Fruit fly (Drosophila melanogaster): ENCODE results near the gene CG9154.

CG9154 gene

DNA sequence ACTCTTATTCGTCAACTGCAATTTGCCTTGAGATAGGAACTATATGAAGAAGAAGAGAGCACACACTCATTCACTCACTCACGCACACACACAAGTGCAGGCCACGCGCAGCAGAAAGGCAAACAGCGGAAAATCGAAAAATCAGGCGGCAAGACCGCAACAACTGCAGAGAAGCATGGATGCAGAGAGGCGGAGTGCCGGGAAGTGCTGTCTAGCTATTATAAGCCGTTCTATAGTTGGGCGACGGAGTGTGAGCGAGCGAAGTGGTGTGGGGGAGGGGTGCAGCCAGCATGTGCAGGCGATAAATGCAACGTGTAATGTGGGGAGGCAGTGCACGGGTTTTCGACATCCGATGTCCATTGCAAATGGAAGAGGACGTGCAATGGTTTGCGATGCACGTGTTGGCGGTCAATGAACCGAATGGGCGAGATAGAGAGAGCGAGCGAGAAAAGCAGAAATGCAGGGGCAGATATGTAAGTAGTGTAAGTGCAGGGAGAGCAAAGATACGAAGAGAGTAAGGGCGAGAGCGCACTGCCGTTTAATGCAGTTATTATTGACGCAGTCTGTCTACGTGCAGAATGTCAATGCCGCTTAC is 8.4 kb upstream of the CG9154 start (continued):
- TF ChIP-seq nom (GFP tag; optimal IDR thresholded peaks at IDR 0.05) (peak; percentile 5), CG12659 (GFP tag; optimal IDR thresholded peaks at IDR 0.05) (no peak), CG6689 (GFP tag; IDR thresholded peaks at IDR 0.05) (no peak), Ravus (GFP tag; IDR thresholded peaks at IDR 0.05) (no peak), ro (GFP tag; IDR thresholded peaks at IDR 0.05) (no peak), dmrt99B (tag; optimal IDR thresholded peaks at IDR 0.05) (no peak), CG14710 (tag; optimal IDR thresholded peaks at IDR 0.05) (peak; percentile 27), trem (tag; optimal IDR thresholded peaks at IDR 0.05) (no peak), CG11504 (tag; optimal IDR thresholded peaks at IDR 0.05) (no peak), CG3281 (GFP tag; optimal IDR thresholded peaks at IDR 0.05) (no peak), CG17385 (GFP tag; optimal IDR thresholded peaks at IDR 0.05) (peak; percentile 79), CG3407 (GFP tag; optimal IDR thresholded peaks at IDR 0.05) (no peak), so (GFP tag; IDR thresholded peaks at IDR 0.05) (no peak), CG8089 (GFP tag; optimal IDR thresholded peaks at IDR 0.05) (no peak), gcm2 (GFP tag; optimal IDR thresholded peaks at IDR 0.05) (peak; percentile 25), fru (optimal IDR thresholded peaks at IDR 0.05) (peak; percentile 27), Elba2 (GFP tag; optimal IDR thresholded peaks at IDR 0.05) (peak; percentile 73), CG1832 (GFP tag; optimal IDR thresholded peaks at IDR 0.05) (peak; percentile 41), PHDP (tag; optimal IDR thresholded peaks at IDR 0.05) (no peak), ken (GFP tag; IDR thresholded peaks at IDR 0.05) (no peak), sd (tag; optimal IDR thresholded peaks at IDR 0.05) (no peak), E2f1 (GFP tag; IDR thresholded peaks at IDR 0.05) (no peak), crol (GFP tag; IDR thresholded peaks at IDR 0.05) (peak; percentile 98), CG32772 (GFP tag; IDR thresholded peaks at IDR 0.05) (no peak), mld (GFP tag; IDR thresholded peaks at IDR 0.05; ENCODE audit: partially characterized antibody) (0 out of 3 replicates have a peak, but pooled peaks have one; percentile 37), Nf-YB (GFP tag; optimal IDR thresholded peaks at IDR 0.05) (peak; percentile 31), usp (GFP tag; optimal IDR thresholded peaks at IDR 0.05) (peak; percentile 34), Deaf1 (tag; optimal IDR thresholded peaks at IDR 0.05) (peak; percentile 53), klu (GFP tag; IDR thresholded peaks at IDR 0.05) (no peak), her (GFP tag; optimal IDR thresholded peaks at IDR 0.05) (no peak), ara (GFP tag; IDR thresholded peaks at IDR 0.05) (peak; percentile 13; the same call in 1 of the 2 replicates), Bdp1 (GFP tag; optimal IDR thresholded peaks at IDR 0.05) (no peak), gem (tag; optimal IDR thresholded peaks at IDR 0.05) (no peak), CG1603 (tag; optimal IDR thresholded peaks at IDR 0.05) (no peak), unc-4 (GFP tag; IDR thresholded peaks at IDR 0.05; ENCODE audit: partially characterized antibody) (no peak), bsh (GFP tag; optimal IDR thresholded peaks at IDR 0.05) (no peak), knrl (GFP tag; IDR thresholded peaks at IDR 0.05; ENCODE audit: partially characterized antibody) (no peak; the same call in 2 of the 3 replicates), Usf (GFP tag; optimal IDR thresholded peaks at IDR 0.05) (no peak), tll (GFP tag; optimal IDR thresholded peaks at IDR 0.05) (peak in 1 of 2 experiments; percentile 98), CG16863 (GFP tag; optimal IDR thresholded peaks at IDR 0.05) (no peak), Dll (GFP tag; IDR thresholded peaks at IDR 0.05; ENCODE audit: partially characterized antibody) (0 out of 4 replicates have a peak, but pooled peaks have one; percentile 27), onecut (GFP tag; IDR thresholded peaks at IDR 0.05) (no peak), twi (tag; optimal IDR thresholded peaks at IDR 0.05) (peak; percentile 100), Nf-YA (GFP tag; IDR thresholded peaks at IDR 0.05) (no peak), mam (GFP tag; optimal IDR thresholded peaks at IDR 0.05) (no peak), pzg (GFP tag; optimal IDR thresholded peaks at IDR 0.05) (no peak), CG12155 (GFP tag; optimal IDR thresholded peaks at IDR 0.05) (peak; percentile 96), dm (GFP tag; optimal IDR thresholded peaks at IDR 0.05) (peak; percentile 99), Fer1 (GFP tag; optimal IDR thresholded peaks at IDR 0.05) (no peak), jigr1 (GFP tag; IDR thresholded peaks at IDR 0.05) (no peak)
